Fruit fly (Drosophila melanogaster) S2 (cell line): ENCODE results near the gene CG31955.

Experiments used
- CG8478 ChIP-seq: fragments of >200 bp; optimal IDR thresholded peaks from 2 replicates; lab custom pipeline; 2018
- CTCF ChIP-seq, 2 experiments: fragments of >200 bp; optimal IDR thresholded peaks; 2 replicates each; lab custom pipeline; 2018

The CG31955 gene

dm6 chr2L:3712949-3713416 lies at the start of gene CG31955, which contains the start of gene CG2818:
TSS of gene CG31955 (minus strand) at chr2L:3713105.
TSS of gene CG2818 (plus strand) at chr2L:3713360.
- no peak for TF ChIP-seq CG8478 (lab: Kevin White, UChicago)
- TF ChIP-seq CTCF (optimal IDR thresholded peaks at IDR 0.05; lab: Kevin White, UChicago): no peak

DNA sequence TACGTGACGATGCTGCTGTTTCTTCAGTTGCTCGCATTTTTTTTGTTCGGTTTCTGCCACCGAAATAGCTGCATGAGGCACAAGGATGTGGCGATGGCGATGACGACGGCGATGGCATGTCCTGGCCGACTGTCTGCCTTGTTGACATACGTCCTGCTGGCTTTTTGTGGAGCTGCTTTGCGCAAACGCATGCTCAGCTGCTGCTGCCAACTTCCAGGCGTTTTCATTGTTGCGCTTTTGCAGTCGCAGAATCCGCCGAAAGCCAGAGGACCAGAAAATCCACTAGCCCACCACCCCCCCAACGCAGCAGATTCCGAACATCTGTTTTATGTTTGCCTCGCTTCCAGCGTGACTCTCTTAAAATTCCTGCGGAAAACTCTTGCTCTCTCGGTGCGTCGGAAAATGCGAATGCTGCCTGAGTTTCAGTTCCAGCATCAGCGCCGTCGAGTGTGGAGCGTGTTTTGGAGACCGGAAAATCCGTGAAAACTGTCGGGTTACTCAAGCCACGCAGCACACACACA lies 44.0 kb upstream of the CG31955 start, which contains the start of gene CG43707:
Gene CG43707 (plus strand): TSS at position 426 of the 521 bp plus-strand sequence.
- TF ChIP-seq CTCF (optimal IDR thresholded peaks at IDR 0.05; lab: Kevin White, UChicago) (no peak), CG8478 (lab: Kevin White, UChicago) (no peak)

- TF ChIP-seq CG8478 (lab: Kevin White, UChicago) (no peak), CTCF (optimal IDR thresholded peaks at IDR 0.05; lab: Kevin White, UChicago) (no peak)
Measured at dm6 chr2L:3754835-3755547, 42.1 kb upstream of the CG31955 start.

- TF ChIP-seq CTCF (optimal IDR thresholded peaks at IDR 0.05; lab: Kevin White, UChicago): no peak
- TF ChIP-seq CG8478 (lab: Kevin White, UChicago): no peak
Measured at dm6 chr2L:3748691-3749090, 35.8 kb upstream of the CG31955 start.

DNA sequence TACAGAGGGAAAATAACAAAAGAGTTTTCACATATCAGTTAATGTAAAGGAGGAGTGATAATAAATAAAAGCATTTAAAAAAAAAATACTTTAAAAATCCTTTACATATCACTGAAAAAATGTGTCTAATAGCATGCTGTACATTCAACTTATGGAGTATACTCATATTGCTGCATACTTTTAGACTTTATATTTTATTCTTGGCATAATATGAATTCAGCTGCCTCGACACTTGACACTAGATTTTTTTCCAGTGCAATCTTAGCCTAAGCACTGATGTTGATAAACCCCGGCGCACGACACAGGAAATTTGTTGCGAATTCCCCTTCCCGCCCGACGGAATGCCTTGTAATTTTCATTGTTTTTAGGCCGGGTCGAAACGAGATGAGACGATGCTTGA lies 27.5 kb upstream of the CG31955 start:
- TF ChIP-seq CG8478 (lab: Kevin White, UChicago): no peak
- TF ChIP-seq CTCF (optimal IDR thresholded peaks at IDR 0.05; lab: Kevin White, UChicago): no peak

- TF ChIP-seq CTCF (optimal IDR thresholded peaks at IDR 0.05; lab: Kevin White, UChicago): no peak
- no peak for TF ChIP-seq CG8478 (lab: Kevin White, UChicago)
Measured at dm6 chr2L:3737682-3738081, 24.8 kb upstream of the CG31955 start.

DNA sequence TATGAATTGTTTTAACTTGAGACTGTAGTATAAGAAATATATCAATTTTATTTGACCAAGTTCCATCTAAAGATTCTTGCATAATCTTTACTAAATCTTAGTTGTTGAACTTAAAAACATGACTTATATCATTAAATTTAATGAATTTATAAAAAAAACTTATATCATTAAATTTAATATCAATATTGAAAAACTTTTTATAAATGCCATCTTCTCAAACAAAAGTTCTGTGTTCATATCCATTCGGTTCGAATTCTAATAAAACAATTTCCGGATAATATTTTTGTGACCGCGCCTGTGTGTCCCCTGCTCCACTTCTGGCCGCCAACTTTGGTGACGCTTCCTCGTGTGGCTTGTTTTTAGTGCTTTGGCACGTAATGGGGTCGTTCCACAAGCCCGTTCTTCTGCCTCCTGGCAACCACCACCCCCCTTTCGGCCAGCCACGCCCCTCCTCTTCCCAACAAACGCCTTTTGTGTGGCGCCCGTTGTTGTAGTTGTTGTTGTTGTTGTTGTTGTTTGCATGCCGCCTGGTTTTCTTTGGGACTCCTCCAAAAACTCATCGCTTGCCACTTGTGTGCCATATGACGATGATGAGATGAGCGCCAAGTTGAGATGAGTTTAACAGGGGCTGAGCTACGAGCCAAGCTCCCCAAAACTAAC lies 24.2 kb upstream of the CG31955 start:
- TF ChIP-seq CG8478 (lab: Kevin White, UChicago): no peak
- TF ChIP-seq CTCF (optimal IDR thresholded peaks at IDR 0.05; lab: Kevin White, UChicago): no peak

DNA sequence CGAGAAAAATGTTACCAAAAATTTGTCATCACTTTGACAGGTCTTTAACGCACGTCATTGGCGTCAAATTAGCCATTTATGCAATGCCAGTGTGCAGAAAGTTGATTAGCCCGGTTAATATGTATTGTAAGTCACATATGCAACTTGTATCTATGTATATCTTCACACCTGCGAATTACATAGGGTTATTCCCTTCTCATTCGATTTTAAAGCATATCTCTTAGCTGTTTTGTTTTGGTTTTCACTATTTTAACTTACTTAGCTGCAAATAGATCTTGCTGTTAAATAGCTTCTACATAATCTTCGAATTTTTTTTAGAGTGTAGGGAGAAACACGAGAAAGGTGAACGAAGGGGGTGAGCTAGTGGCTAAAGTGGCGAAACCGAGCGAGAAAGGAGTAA lies 18.1 kb upstream of the CG31955 start:
- no peak for TF ChIP-seq CTCF (optimal IDR thresholded peaks at IDR 0.05; lab: Kevin White, UChicago)
- TF ChIP-seq CG8478 (lab: Kevin White, UChicago): no peak

dm6 chr2L:3730182-3730975 lies 17.5 kb upstream of the CG31955 start, which contains the start of gene CG10019:
TSS of gene CG10019 (plus strand) at chr2L:3730466.
- TF ChIP-seq CG8478 (lab: Kevin White, UChicago): no peak
- TF ChIP-seq CTCF (optimal IDR thresholded peaks at IDR 0.05; lab: Kevin White, UChicago): no peak

dm6 chr2L:3729635-3730034 lies 16.7 kb upstream of the CG31955 start:
- TF ChIP-seq CTCF (optimal IDR thresholded peaks at IDR 0.05; lab: Kevin White, UChicago) (no peak), CG8478 (lab: Kevin White, UChicago) (no peak)

dm6 chr2L:3719414-3719959 lies 6.6 kb upstream of the CG31955 start:
- no peak for TF ChIP-seq CG8478 (lab: Kevin White, UChicago)
- TF ChIP-seq CTCF (optimal IDR thresholded peaks at IDR 0.05; lab: Kevin White, UChicago): no peak

DNA sequence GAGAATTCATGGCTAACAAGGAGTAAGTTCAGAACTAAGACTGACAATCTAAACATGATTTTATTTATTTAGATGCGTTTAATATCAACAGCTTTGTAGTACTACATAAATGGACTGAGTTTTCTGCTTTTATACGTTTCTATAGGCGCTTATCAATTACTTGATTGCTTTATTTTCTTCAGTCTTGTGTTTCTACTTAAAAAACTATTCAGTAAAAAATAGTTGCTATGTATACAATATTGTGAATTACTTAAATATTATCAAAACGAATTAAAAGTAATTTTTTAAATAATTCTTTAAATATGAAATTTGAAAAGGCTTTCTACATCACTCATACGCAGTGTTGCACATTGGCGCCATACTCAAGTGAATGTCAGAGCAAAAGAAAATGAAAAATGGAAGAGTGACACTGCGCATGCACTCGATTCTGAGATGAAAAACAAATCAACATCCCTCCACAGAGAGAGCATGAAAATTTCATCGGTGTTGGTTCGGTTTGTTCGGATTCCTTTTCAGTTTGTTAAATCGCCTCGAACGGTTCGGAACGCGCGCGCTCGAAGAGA lies 4.8 kb upstream of the CG31955 start, which contains the start of the genes lectin-24A and Shaw:
Gene lectin-24A (minus strand): TSS at position 101 of the 563 bp plus-strand sequence.
Gene Shaw (plus strand): TSS at position 513 of the 563 bp plus-strand sequence.
- TF ChIP-seq CTCF (optimal IDR thresholded peaks at IDR 0.05; lab: Kevin White, UChicago): no peak
- TF ChIP-seq CG8478 (lab: Kevin White, UChicago): no peak

DNA sequence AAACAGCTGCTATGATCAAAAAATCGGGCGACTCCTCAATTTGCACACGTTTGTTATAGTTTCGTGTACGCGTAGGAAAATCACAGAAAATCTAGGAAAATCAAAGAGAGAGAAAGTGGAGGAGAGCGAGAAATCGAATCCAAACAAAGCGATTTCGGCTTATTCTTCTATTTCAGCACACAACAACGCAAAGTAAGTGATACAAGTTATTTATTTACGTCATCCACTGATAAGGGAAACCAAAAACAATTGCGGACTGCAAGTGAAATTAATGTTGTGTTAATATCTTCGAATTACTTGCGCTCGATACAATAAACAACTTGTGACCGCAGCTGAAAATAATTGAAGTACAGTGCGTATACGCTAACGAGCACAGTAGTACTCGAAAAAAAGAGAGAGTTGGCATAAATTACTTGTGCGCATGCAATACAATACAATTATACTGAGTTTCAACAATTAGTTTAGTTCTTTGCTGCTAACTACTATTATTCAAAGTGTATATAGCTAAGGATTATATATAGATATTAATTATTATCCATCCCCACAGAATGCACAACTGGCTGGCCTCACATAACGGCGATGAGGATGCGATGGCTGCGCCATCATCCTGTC lies 746 bp upstream of the CG31955 start:
- TF ChIP-seq CG8478 (lab: Kevin White, UChicago) (no peak), CTCF (optimal IDR thresholded peaks at IDR 0.05; lab: Kevin White, UChicago) (no peak)
